Fruit fly (Drosophila melanogaster): ENCODE results near the gene CG42688.

The CG42688 gene

DNA sequence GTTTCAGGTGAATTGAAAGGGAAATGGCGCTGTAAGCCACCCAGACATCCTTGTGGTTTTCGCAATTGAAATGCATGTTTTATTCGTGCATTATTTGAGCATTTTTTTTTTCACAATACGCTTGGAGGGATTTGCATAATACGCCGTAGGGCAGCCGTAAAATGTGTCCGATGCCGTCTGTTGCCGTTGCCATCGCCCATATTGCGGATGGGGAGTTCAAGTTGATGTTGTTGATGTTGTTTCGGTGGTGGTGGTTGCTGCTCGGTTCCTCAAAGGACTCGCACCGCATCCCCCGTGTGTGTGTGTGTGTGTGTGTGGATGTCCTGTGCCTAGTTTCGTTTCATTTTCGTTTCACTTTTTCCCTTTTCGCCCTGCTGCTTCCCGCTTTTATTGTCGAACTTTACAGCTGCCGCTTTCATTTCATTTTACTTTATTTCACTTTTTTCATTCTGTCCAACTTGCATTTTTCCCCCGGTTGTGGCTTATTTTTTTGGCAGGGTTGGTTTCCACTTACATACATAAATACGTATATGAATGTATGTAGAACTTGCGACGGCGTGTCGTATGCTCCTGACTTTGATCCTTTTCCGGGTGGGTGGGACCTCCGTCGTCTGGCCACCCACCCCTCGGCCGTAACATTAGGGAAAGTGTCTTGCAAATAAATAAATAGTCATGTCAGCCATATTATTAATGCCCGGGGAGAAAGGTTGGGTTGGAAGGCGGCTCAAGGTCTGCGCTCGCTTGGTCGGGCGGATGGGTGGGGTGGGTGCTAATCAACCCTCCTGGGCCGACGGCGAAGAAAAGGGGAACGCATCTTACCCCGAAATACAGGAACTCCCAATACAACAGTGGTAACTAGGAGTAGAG lies 44.9 kb downstream of the CG42688 start:
- no peak for TF ChIP-seq insv (optimal IDR thresholded peaks at IDR 0.05)
- TF ChIP-seq Myc (optimal IDR thresholded peaks at IDR 0.05): no peak

DNA sequence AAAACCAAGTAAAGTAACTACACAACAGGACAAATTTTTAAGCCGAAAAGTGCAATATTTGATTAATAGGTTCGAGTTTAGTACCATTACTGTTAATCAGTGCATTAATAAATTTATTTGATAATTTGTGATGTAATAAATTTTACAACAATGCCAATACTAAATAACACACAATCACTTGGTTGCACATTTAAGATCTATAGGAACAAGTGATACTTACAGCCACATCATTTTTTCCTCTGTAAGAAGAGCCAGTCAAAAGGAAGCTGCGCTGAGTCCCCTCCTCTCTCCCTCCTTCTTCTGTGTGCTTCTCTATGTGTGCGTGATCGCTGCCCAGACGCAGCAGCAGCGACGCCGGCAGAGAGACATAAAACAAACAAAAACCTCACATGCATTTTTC lies 45.9 kb downstream of the CG42688 start:
- no peak for TF ChIP-seq h (optimal IDR thresholded peaks at IDR 0.05)
- TF ChIP-seq Sin3A (optimal IDR thresholded peaks at IDR 0.05): no peak
- TF ChIP-seq ttk (optimal IDR thresholded peaks at IDR 0.05): no peak
- no peak for TF ChIP-seq Myc (optimal IDR thresholded peaks at IDR 0.05)
- no peak for TF ChIP-seq insv (optimal IDR thresholded peaks at IDR 0.05)
- no peak for TF ChIP-seq psq (optimal IDR thresholded peaks at IDR 0.05)

DNA sequence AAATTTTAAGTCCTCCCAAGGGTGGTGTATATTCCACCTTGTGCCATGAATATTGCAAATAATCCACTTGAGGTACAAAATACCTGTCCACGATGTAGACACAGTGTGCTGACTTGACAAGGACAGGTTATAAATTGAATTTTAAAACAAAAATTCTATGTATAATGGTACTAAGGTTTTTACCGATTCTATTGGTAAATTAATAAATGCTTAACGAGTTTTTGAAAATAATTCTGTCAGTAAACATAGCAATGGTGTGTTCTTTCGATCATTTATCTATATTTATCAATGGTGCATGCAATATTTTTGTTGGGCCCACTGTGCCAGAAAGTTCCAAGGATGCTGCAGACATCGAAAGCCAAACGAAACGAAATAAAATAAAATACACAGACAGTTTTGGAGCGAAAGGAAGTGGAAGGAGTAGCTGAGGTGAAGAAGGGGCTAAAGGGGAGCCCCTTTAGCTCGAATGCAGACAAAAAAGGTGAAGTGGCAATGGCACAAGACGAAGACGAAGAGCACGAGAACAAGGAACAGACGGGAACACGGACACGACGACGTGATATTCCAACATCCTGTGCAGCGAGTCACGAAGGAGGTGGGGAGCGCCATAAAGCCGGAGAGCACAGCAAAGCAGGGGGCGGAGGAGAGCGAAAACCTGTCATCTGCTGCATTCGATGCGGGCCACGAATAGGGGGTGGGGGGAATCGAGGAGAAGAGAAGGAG lies 46.5 kb downstream of the CG42688 start:
- TF ChIP-seq h (optimal IDR thresholded peaks at IDR 0.05) (no peak), Sin3A (optimal IDR thresholded peaks at IDR 0.05) (no peak), psq (optimal IDR thresholded peaks at IDR 0.05) (no peak), ttk (optimal IDR thresholded peaks at IDR 0.05) (no peak), insv (optimal IDR thresholded peaks at IDR 0.05) (no peak), Myc (optimal IDR thresholded peaks at IDR 0.05) (no peak)

DNA sequence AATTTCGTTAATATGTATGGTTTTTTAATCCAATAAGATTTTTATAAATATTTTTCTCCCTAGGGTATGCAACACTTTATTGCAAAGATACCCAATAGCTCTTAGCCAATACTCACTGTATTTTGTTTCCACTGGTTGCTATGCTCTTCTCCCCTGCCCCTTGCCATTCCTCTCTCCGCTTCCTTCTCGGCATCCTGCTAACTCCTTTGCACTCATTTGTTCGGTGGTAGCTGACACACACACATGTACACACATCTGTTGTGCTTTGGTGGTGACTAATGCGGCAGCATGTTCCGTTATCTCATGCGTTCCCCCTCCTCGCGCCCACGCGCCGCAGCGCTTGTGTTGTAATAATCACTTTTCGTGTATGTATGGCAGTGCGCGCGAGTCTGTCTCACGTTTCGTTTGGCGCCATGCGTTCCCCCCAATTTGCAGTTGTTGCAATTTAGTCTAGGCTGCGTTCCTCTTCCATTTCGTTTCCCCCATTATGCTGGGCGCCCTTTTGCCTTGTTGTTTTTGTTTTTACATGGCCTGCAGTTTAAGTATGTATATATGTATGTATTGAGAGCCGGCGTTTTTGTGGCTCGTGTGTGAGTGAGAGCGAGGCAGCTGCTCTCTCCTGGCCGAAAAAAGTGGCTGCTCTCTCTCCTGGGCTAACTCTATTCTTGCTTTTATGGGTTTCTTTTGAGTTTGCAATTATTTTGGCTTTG lies 47.6 kb downstream of the CG42688 start, which contains the start of gene Polr1D:
TSS of gene Polr1D (minus strand) at position 420 of the 710 bp plus-strand sequence.
- TF ChIP-seq Sin3A (optimal IDR thresholded peaks at IDR 0.05): no peak

DNA sequence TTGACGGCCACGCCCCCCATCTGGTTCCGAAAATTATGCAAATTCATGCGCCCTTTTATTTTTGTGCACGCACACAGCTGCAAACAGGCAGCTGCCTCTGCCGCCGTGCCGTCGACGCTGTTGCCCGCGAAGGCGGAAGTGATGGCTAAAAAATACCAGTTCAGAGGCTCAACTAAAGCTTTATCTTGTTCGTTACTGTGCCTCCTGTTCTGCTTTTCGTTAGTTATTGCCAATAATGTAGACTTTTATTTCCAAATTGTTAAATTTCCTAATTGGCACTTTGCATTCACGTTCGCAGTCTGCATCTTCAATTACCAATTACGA lies 48.3 kb downstream of the CG42688 start:
- TF ChIP-seq ttk (optimal IDR thresholded peaks at IDR 0.05): no peak
- TF ChIP-seq psq (optimal IDR thresholded peaks at IDR 0.05): no peak
- TF ChIP-seq Myc (optimal IDR thresholded peaks at IDR 0.05): no peak
- TF ChIP-seq insv (optimal IDR thresholded peaks at IDR 0.05): no peak
- TF ChIP-seq Sin3A (optimal IDR thresholded peaks at IDR 0.05): no peak
- TF ChIP-seq h (optimal IDR thresholded peaks at IDR 0.05): no peak

DNA sequence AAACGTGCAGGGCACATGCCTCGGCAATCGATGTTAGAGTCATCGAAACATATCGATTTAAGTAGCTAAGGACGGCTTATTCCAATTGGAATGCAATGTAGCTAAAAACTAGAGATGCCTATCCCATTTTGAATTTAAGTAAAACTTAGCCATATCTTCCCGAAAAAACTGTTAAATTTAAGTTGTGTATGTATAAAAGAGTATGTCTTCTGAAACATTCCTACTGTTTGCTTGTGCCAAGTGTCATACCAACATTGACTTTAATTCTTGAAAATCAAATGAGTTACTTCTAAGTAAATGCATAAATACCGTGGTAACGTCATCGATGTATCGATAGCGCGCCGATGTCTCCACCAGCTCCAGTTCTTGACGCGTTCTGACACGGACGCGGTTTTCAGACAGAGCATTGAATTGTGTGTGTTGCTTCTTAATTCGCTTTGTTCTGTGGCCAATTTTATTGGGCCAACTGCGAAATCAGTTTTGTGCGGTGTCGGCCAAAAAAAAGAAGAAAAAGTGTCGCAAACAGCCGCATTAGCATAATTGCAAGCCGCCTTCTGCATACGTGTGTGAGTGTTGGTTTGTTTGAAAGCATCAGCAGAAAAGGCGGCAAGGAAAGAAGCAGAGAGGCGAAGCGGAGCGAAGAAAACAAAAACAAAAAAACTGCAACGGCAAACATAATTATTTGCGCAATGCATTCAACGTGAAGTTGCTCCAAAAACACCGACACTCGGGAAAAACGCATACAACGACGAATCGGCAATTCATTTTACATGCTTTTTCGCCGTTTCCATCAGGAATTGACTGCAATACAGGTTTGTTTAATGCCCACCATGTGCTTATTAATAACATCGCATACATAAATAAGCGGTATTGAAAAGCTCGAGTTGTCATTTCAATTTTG lies 48.9 kb downstream of the CG42688 start, which contains the start of gene brat:
TSS of gene brat (plus strand) at position 352 of the 901 bp plus-strand sequence.
- TF ChIP-seq ttk (optimal IDR thresholded peaks at IDR 0.05) (no peak), h (optimal IDR thresholded peaks at IDR 0.05) (peak; percentile 10), insv (optimal IDR thresholded peaks at IDR 0.05) (no peak), Myc (optimal IDR thresholded peaks at IDR 0.05) (no peak), Sin3A (optimal IDR thresholded peaks at IDR 0.05) (no peak), psq (optimal IDR thresholded peaks at IDR 0.05) (no peak)
